Fruit fly (Drosophila melanogaster): Measurements from ENCODE around the gene CG9500.

The CG9500 gene

DNA sequence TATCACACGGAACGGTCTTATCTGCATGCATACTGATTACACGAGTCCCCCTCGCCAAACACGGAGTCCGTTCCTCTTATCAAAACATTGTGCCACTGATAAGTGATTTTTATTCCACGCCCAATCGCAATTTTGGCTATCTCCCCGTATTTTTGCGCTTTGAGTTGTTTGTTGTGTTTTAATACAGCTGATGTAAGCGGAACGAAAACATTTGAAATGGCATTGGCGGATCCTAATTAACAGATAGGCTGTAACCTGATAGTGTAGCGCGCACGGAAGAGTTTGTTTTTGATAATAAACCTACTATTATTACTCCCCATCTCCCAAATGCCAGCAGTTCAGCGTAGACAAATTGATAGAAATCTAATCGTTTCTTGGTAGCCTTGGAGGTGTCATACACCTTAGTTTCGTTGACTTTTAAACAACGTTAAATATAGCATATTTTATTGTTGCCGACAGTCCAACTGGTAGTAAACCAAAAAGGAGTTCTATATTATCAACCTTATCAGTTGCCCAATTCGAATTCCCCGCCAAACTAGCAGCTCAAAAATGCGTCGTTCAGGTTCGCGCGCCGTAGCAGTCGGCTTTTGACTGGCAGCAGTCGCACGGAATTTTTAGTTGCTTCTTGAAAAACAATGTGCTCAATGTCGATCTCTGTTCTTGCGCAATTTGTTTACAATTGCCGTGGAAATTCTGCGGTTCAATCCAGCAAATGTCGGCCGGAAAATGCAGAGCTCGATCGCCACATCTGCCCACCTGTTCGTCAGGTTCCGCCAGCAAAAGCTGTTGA, 14.8 kb downstream of the CG9500 start (continued):
- no peak for TF ChIP-seq CG18764 (GFP tag; optimal IDR thresholded peaks at IDR 0.05)
- peak; percentile 27 for TF ChIP-seq lab (GFP tag; optimal IDR thresholded peaks at IDR 0.05)
- peak; percentile 74 for TF ChIP-seq HmgZ (tag; optimal IDR thresholded peaks at IDR 0.05)
- TF ChIP-seq mirr (GFP tag; optimal IDR thresholded peaks at IDR 0.05), result peak; percentile 100
- peak; percentile 56; the same call in 1 of the 2 replicates for TF ChIP-seq sob (GFP tag; IDR thresholded peaks at IDR 0.05)
- TF ChIP-seq CTCF (GFP tag; optimal IDR thresholded peaks at IDR 0.05), result peak; percentile 31
- peak; percentile 9 for TF ChIP-seq repo (GFP tag; optimal IDR thresholded peaks at IDR 0.05)
- peak; percentile 21; the same call in 1 of the 2 replicates for TF ChIP-seq CG17328 (GFP tag; IDR thresholded peaks at IDR 0.05)
- TF ChIP-seq CG2678 (tag; optimal IDR thresholded peaks at IDR 0.05), result peak; percentile 3
- peak; percentile 100 for TF ChIP-seq exex (tag; optimal IDR thresholded peaks at IDR 0.05)
- peak; percentile 90 for TF ChIP-seq grn (GFP tag; optimal IDR thresholded peaks at IDR 0.05)
- peak; percentile 44 for TF ChIP-seq CG9797 (GFP tag; optimal IDR thresholded peaks at IDR 0.05)
- no peak for TF ChIP-seq CG6854 (GFP tag; optimal IDR thresholded peaks at IDR 0.05)
- no peak for TF ChIP-seq CG1603 (tag; optimal IDR thresholded peaks at IDR 0.05)
- no peak for TF ChIP-seq Hsf (GFP tag; optimal IDR thresholded peaks at IDR 0.05)
- peak; percentile 85 for TF ChIP-seq ftz-f1 (GFP tag; optimal IDR thresholded peaks at IDR 0.05)
- no peak for TF ChIP-seq CG43689 (GFP tag; IDR thresholded peaks at IDR 0.05)
- TF ChIP-seq hkb (optimal IDR thresholded peaks at IDR 0.05), result no peak
- no peak for TF ChIP-seq hkb (GFP tag; IDR thresholded peaks at IDR 0.05)
- peak; percentile 12 for TF ChIP-seq slp2 (GFP tag; optimal IDR thresholded peaks at IDR 0.05)
- no peak for TF ChIP-seq tgo (GFP tag; IDR thresholded peaks at IDR 0.05)
- TF ChIP-seq CG34376 (GFP tag; optimal IDR thresholded peaks at IDR 0.05), result peak; percentile 98
- TF ChIP-seq CG8290 (GFP tag; optimal IDR thresholded peaks at IDR 0.05), result no peak
- peak in 1 of 2 experiments; percentile 56 for TF ChIP-seq CG8290 (tag; optimal IDR thresholded peaks at IDR 0.05)
- peak; percentile 68 for TF ChIP-seq vvl (GFP tag; IDR thresholded peaks at IDR 0.05)
- no peak for TF ChIP-seq CG10321 (GFP tag; IDR thresholded peaks at IDR 0.05)
- peak; percentile 26 for TF ChIP-seq Nf-YC (tag; optimal IDR thresholded peaks at IDR 0.05)
- TF ChIP-seq slbo (GFP tag; IDR thresholded peaks at IDR 0.05), result peak; percentile 58
- peak; percentile 7 for TF ChIP-seq CG1792 (GFP tag; optimal IDR thresholded peaks at IDR 0.05)
- peak; percentile 95 for TF ChIP-seq Dp (GFP tag; optimal IDR thresholded peaks at IDR 0.05)
- peak; percentile 44; the same call in 1 of the 2 replicates for TF ChIP-seq amos (GFP tag; IDR thresholded peaks at IDR 0.05; ENCODE audit: partially characterized antibody)
- peak; percentile 16 for TF ChIP-seq CG33213 (GFP tag; optimal IDR thresholded peaks at IDR 0.05)
- TF ChIP-seq HmgD (GFP tag; optimal IDR thresholded peaks at IDR 0.05), result peak; percentile 39
- TF ChIP-seq dpn (GFP tag; optimal IDR thresholded peaks at IDR 0.05), result peak; percentile 0 to 24
- TF ChIP-seq CG2199 (GFP tag; IDR thresholded peaks at IDR 0.05), result peak; percentile 87
- peak; percentile 3 for TF ChIP-seq Antp (GFP tag; optimal IDR thresholded peaks at IDR 0.05)
- TF ChIP-seq CG10274 (GFP tag; optimal IDR thresholded peaks at IDR 0.05), result peak; percentile 83
- peak; percentile 50 for TF ChIP-seq bbx (GFP tag; IDR thresholded peaks at IDR 0.05; ENCODE audit: partially characterized antibody)
- TF ChIP-seq GATAe (GFP tag; conservative IDR thresholded peaks at IDR 0.05), result peak; percentile 79
- peak; percentile 17; the same call in 1 of the 2 replicates for TF ChIP-seq Scr (GFP tag; IDR thresholded peaks at IDR 0.05; ENCODE audit: partially characterized antibody)
- TF ChIP-seq sens (GFP tag), result peak; percentile 67
- TF ChIP-seq CG13123 (GFP tag; optimal IDR thresholded peaks at IDR 0.05), result no peak
- TF ChIP-seq MBD-R2 (GFP tag; IDR thresholded peaks at IDR 0.05), result peak; percentile 73
- TF ChIP-seq CG15011 (GFP tag; optimal IDR thresholded peaks at IDR 0.05), result no peak
- TF ChIP-seq Mad (GFP tag; optimal IDR thresholded peaks at IDR 0.05), result peak; percentile 4
- TF ChIP-seq aop (GFP tag; IDR thresholded peaks at IDR 0.05), result 0 out of 2 replicates have a peak, but pooled peaks have one; percentile 15
- peak; percentile 60 for TF ChIP-seq Hey (tag; optimal IDR thresholded peaks at IDR 0.05)
- TF ChIP-seq Xbp1 (GFP tag; optimal IDR thresholded peaks at IDR 0.05), result peak; percentile 12
- no peak for TF ChIP-seq oc (tag; optimal IDR thresholded peaks at IDR 0.05)
- no peak for TF ChIP-seq CG12155 (GFP tag; optimal IDR thresholded peaks at IDR 0.05)
- TF ChIP-seq Camta (GFP tag; optimal IDR thresholded peaks at IDR 0.05), result no peak

Data from whole organism, embryonic.